Fruit fly (Drosophila melanogaster) S2 (cell line): ENCODE data around the gene CG10413.

ENCODE experiments used
- CG8478 ChIP-seq: fragments of >200 bp; optimal IDR thresholded peaks from 2 replicates; lab custom pipeline; 2018
- CTCF ChIP-seq, 2 experiments: fragments of >200 bp; optimal IDR thresholded peaks; 2 replicates each; lab custom pipeline; 2018

CG10413 gene

dm6 chr2L:18621357-18622211, 16.5 kb upstream of the CG10413 start:
- TF ChIP-seq CTCF (optimal IDR thresholded peaks at IDR 0.05; lab: Kevin White, UChicago): no peak

- TF ChIP-seq CG8478 (lab: Kevin White, UChicago) (no peak), CTCF (optimal IDR thresholded peaks at IDR 0.05; lab: Kevin White, UChicago) (no peak)
Measured at dm6 chr2L:18620153-18620552, 15.1 kb upstream of the CG10413 start.

- TF ChIP-seq CG8478 (lab: Kevin White, UChicago) (no peak), CTCF (optimal IDR thresholded peaks at IDR 0.05; lab: Kevin White, UChicago) (no peak)
Measured at dm6 chr2L:18617003-18617402, 12.0 kb upstream of the CG10413 start, which contains the start of gene MESR3. Gene MESR3 (plus strand): TSS chr2L:18617256.

dm6 chr2L:18616019-18616418, 11.0 kb upstream of the CG10413 start, which contains the start of gene IFT46:
Gene IFT46 (minus strand): TSS chr2L:18616106.
- TF ChIP-seq CTCF (optimal IDR thresholded peaks at IDR 0.05; lab: Kevin White, UChicago): no peak
- TF ChIP-seq CG8478 (lab: Kevin White, UChicago): no peak

dm6 chr2L:18612106-18612505, 7.1 kb upstream of the CG10413 start, which contains the start of gene Atac2:
Gene Atac2 (minus strand): TSS chr2L:18612249.
- TF ChIP-seq CTCF (optimal IDR thresholded peaks at IDR 0.05; lab: Kevin White, UChicago) (no peak), CG8478 (lab: Kevin White, UChicago) (no peak)

- TF ChIP-seq CTCF (optimal IDR thresholded peaks at IDR 0.05; lab: Kevin White, UChicago) (no peak), CG8478 (lab: Kevin White, UChicago) (no peak)
Measured at dm6 chr2L:18606642-18607041, 1.6 kb upstream of the CG10413 start, which contains the start of gene CG10333. Gene CG10333 (plus strand): TSS chr2L:18606832.

dm6 chr2L:18605549-18605948, 500 bp upstream of the CG10413 start, which contains the start of gene CG31789:
Gene CG31789 (plus strand): TSS chr2L:18605928.
- TF ChIP-seq CG8478 (lab: Kevin White, UChicago): no peak
- no peak for TF ChIP-seq CTCF (optimal IDR thresholded peaks at IDR 0.05; lab: Kevin White, UChicago)

dm6 chr2L:18599152-18599551, 5.9 kb downstream of the CG10413 start:
- TF ChIP-seq CG8478 (lab: Kevin White, UChicago): no peak
- TF ChIP-seq CTCF (optimal IDR thresholded peaks at IDR 0.05; lab: Kevin White, UChicago): no peak

- TF ChIP-seq CG8478 (lab: Kevin White, UChicago) (no peak), CTCF (optimal IDR thresholded peaks at IDR 0.05; lab: Kevin White, UChicago) (no peak)
Measured at dm6 chr2L:18598150-18598723, 6.8 kb downstream of the CG10413 start.

- TF ChIP-seq CTCF (optimal IDR thresholded peaks at IDR 0.05; lab: Kevin White, UChicago) (no peak), CG8478 (lab: Kevin White, UChicago) (no peak)
Measured at dm6 chr2L:18596871-18597338, 8.1 kb downstream of the CG10413 start, which contains the start of gene amos. Gene amos (minus strand): TSS chr2L:18596921.

- no peak for TF ChIP-seq CTCF (optimal IDR thresholded peaks at IDR 0.05; lab: Kevin White, UChicago)
- no peak for TF ChIP-seq CG8478 (lab: Kevin White, UChicago)
Measured at dm6 chr2L:18590942-18591257, 14.1 kb downstream of the CG10413 start.

dm6 chr2L:18590100-18590941, 14.7 kb downstream of the CG10413 start, which contains the start of the genes Pde11 and CG15160:
Gene Pde11 (minus strand): TSS chr2L:18590342.
Gene CG15160 (plus strand): TSS chr2L:18590891.
- TF ChIP-seq CTCF (optimal IDR thresholded peaks at IDR 0.05; lab: Kevin White, UChicago) (peak in 1 of 2 experiments; percentile 56), CG8478 (lab: Kevin White, UChicago) (no peak)

dm6 chr2L:18584617-18585016, 20.4 kb downstream of the CG10413 start:
- TF ChIP-seq CG8478 (lab: Kevin White, UChicago) (no peak), CTCF (optimal IDR thresholded peaks at IDR 0.05; lab: Kevin White, UChicago) (no peak)

- no peak for TF ChIP-seq CG8478 (lab: Kevin White, UChicago)
- TF ChIP-seq CTCF (optimal IDR thresholded peaks at IDR 0.05; lab: Kevin White, UChicago): no peak
Measured at dm6 chr2L:18576250-18576649, 28.8 kb downstream of the CG10413 start.
